Fruit fly (Drosophila melanogaster) whole organism, embryonic: Measurements from ENCODE around the gene dj-1beta.

Experiments
- Bteb2 ChIP-seq: fragments of 200-800 bp; sonication (Bioruptor generic); optimal IDR thresholded peaks from 2 replicates; lab custom pipeline; 2016; ENCODE audit warnings: missing biosample characterization, missing genetic modification characterization
- CG10979 ChIP-seq: fragments of 200-800 bp; sonication (Bioruptor generic); optimal IDR thresholded peaks from 2 replicates; lab custom pipeline; 2018; ENCODE audit warnings: missing biosample characterization, mild to moderate bottlenecking, missing genetic modification characterization, moderate library complexity
- CG11093 ChIP-seq: fragments of 200-800 bp; sonication (Bioruptor generic); IDR thresholded peaks from 3 replicates; pipeline ENCODE4 v1.3.6; 2022; ENCODE audit warnings: missing biosample characterization, missing genetic modification characterization
- CG11456 ChIP-seq: fragments of 200-800 bp; sonication (Bioruptor generic); IDR thresholded peaks from 3 replicates; pipeline ENCODE4 v1.3.6; 2022; ENCODE audit warnings: missing biosample characterization, missing genetic modification characterization
- CG12155 ChIP-seq: fragments of 200-800 bp; sonication (Bioruptor generic); optimal IDR thresholded peaks from 3 replicates; lab custom pipeline; 2016; ENCODE audit warnings: missing biosample characterization, missing genetic modification characterization
- CG13123 ChIP-seq: fragments of 200-800 bp; sonication (Bioruptor generic); optimal IDR thresholded peaks from 2 replicates; lab custom pipeline; 2016; ENCODE audit warnings: missing biosample characterization, missing genetic modification characterization
- CG14710 ChIP-seq: fragments of 200-800 bp; sonication (Bioruptor generic); optimal IDR thresholded peaks from 3 replicates; lab custom pipeline; 2019; ENCODE audit warnings: missing biosample characterization, mild to moderate bottlenecking, missing genetic modification characterization, moderate library complexity
- CG15011 ChIP-seq: fragments of 200-800 bp; sonication (Bioruptor generic); optimal IDR thresholded peaks from 3 replicates; lab custom pipeline; 2018; ENCODE audit warnings: missing biosample characterization, mild to moderate bottlenecking, missing genetic modification characterization
- CG17385 ChIP-seq: fragments of 200-800 bp; sonication (Bioruptor generic); optimal IDR thresholded peaks from 3 replicates; lab custom pipeline; 2018; ENCODE audit warnings: missing biosample characterization, mild to moderate bottlenecking, missing genetic modification characterization
- CG18262 ChIP-seq: fragments of 200-800 bp; optimal IDR thresholded peaks from 3 replicates; lab custom pipeline; 2019; ENCODE audit warnings: missing biosample characterization, mild to moderate bottlenecking, missing genetic modification characterization, moderate library complexity
- CG18619 ChIP-seq: fragments of 200-800 bp; sonication (Bioruptor generic); optimal IDR thresholded peaks from 3 replicates; lab custom pipeline; 2017; ENCODE audit warnings: missing biosample characterization, mild to moderate bottlenecking, missing genetic modification characterization
- CG2202 ChIP-seq: fragments of 200-800 bp; sonication (Bioruptor generic); optimal IDR thresholded peaks from 2 replicates; lab custom pipeline; 2018; ENCODE audit warnings: missing biosample characterization, mild to moderate bottlenecking, missing genetic modification characterization
- CG33557 ChIP-seq: fragments of 200-800 bp; sonication (Bioruptor generic); optimal IDR thresholded peaks from 2 replicates; lab custom pipeline; 2019; ENCODE audit warnings: missing biosample characterization, mild to moderate bottlenecking, missing genetic modification characterization, moderate library complexity
- CG4617 ChIP-seq: fragments of 200-800 bp; sonication (Bioruptor generic); optimal IDR thresholded peaks from 3 replicates; lab custom pipeline; 2016; ENCODE audit warnings: missing biosample characterization, missing genetic modification characterization, borderline replicate concordance
- CG6765 ChIP-seq: fragments of 200-800 bp; sonication (Bioruptor generic); optimal IDR thresholded peaks from 3 replicates; lab custom pipeline; 2017; ENCODE audit warnings: missing biosample characterization, mild to moderate bottlenecking, missing genetic modification characterization
- CG8089 ChIP-seq: fragments of 200-800 bp; sonication (Bioruptor generic); optimal IDR thresholded peaks from 3 replicates; lab custom pipeline; 2016; ENCODE audit warnings: missing biosample characterization, missing genetic modification characterization
- CG8359 ChIP-seq: fragments of 200-800 bp; sonication (Bioruptor generic); optimal IDR thresholded peaks from 2 replicates; lab custom pipeline; 2017; ENCODE audit warnings: missing biosample characterization, mild to moderate bottlenecking, missing genetic modification characterization, borderline replicate concordance
- CG8388 ChIP-seq: fragments of 200-800 bp; sonication (Bioruptor generic); optimal IDR thresholded peaks from 2 replicates; lab custom pipeline; 2019; ENCODE audit warnings: missing biosample characterization, mild to moderate bottlenecking, missing genetic modification characterization, moderate library complexity
- CG9609 ChIP-seq: fragments of 200-800 bp; sonication (Bioruptor generic); optimal IDR thresholded peaks from 3 replicates; lab custom pipeline; 2016; ENCODE audit warnings: missing biosample characterization, missing genetic modification characterization
- CG9817 ChIP-seq: fragments of 200-800 bp; sonication (Bioruptor generic); optimal IDR thresholded peaks from 2 replicates; lab custom pipeline; 2018; ENCODE audit warnings: missing biosample characterization, mild to moderate bottlenecking, missing genetic modification characterization, moderate library complexity
- Dip2 ChIP-seq: fragments of 200-800 bp; sonication (Bioruptor generic); IDR thresholded peaks from 2 replicates; pipeline ENCODE4 v1.3.6; 2022; ENCODE audit warnings: missing biosample characterization, missing genetic modification characterization
- Hey ChIP-seq: fragments of 200-800 bp; sonication (Bioruptor generic); optimal IDR thresholded peaks from 3 replicates; lab custom pipeline; 2018; ENCODE audit warnings: missing biosample characterization, mild to moderate bottlenecking, missing genetic modification characterization
- Jarid2 ChIP-seq: fragments of 200-800 bp; sonication (Bioruptor generic); optimal IDR thresholded peaks from 3 replicates; lab custom pipeline; 2017; ENCODE audit warnings: mild to moderate bottlenecking, missing biosample characterization, missing genetic modification reagents, missing genetic modification characterization
- MESR4 ChIP-seq: fragments of 200-800 bp; sonication (Bioruptor generic); optimal IDR thresholded peaks from 2 replicates; lab custom pipeline; 2018; ENCODE audit warnings: missing biosample characterization, mild to moderate bottlenecking, missing genetic modification characterization, moderate library complexity
- NC2β ChIP-seq: fragments of 200-800 bp; sonication (Bioruptor generic); optimal IDR thresholded peaks from 2 replicates; lab custom pipeline; 2016; ENCODE audit warnings: missing biosample characterization, missing genetic modification characterization
- ase ChIP-seq: fragments of 200-800 bp; sonication (Bioruptor generic); IDR thresholded peaks from 3 replicates; pipeline ENCODE4 v1.3.6; 2022; ENCODE audit warnings: missing biosample characterization, missing genetic modification characterization
- bab2 ChIP-seq: fragments of 200-800 bp; sonication (Bioruptor generic); optimal IDR thresholded peaks from 2 replicates; lab custom pipeline; 2016; ENCODE audit warnings: missing biosample characterization, missing genetic modification characterization
- caup ChIP-seq: fragments of 200-800 bp; sonication (Bioruptor generic); optimal IDR thresholded peaks from 3 replicates; lab custom pipeline; 2017; ENCODE audit warnings: missing biosample characterization, mild to moderate bottlenecking, missing genetic modification characterization, moderate library complexity; ENCODE audit not compliant: severe bottlenecking
- crol ChIP-seq: fragments of 200-800 bp; sonication (Bioruptor generic); IDR thresholded peaks from 2 replicates; pipeline ENCODE4 v1.3.6; 2022; ENCODE audit warnings: missing biosample characterization, missing genetic modification characterization
- ftz-f1 ChIP-seq: fragments of 200-800 bp; sonication (Bioruptor generic); optimal IDR thresholded peaks from 2 replicates; lab custom pipeline; 2016; ENCODE audit warnings: missing biosample characterization, missing genetic modification characterization
- gcm ChIP-seq: fragments of 200-800 bp; sonication (Bioruptor generic); optimal IDR thresholded peaks from 2 replicates; lab custom pipeline; 2019; ENCODE audit warnings: missing biosample characterization, mild to moderate bottlenecking, missing genetic modification characterization, moderate library complexity
- gem ChIP-seq: fragments of 200-800 bp; sonication (Bioruptor generic); optimal IDR thresholded peaks from 2 replicates; lab custom pipeline; 2019; ENCODE audit warnings: missing biosample characterization, mild to moderate bottlenecking, missing genetic modification characterization, moderate library complexity
- knrl ChIP-seq: fragments of 200-800 bp; sonication (Bioruptor generic); IDR thresholded peaks from 3 replicates; pipeline ENCODE4 v1.3.6; 2022; ENCODE audit warnings: missing biosample characterization, missing genetic modification characterization; ENCODE audit not compliant: partially characterized antibody
- luna ChIP-seq: fragments of 200-800 bp; sonication (Bioruptor generic); optimal IDR thresholded peaks from 2 replicates; lab custom pipeline; 2016; ENCODE audit warnings: missing biosample characterization, missing genetic modification characterization
- mld ChIP-seq: fragments of 200-800 bp; sonication (Bioruptor generic); IDR thresholded peaks from 3 replicates; pipeline ENCODE4 v1.3.6; 2022; ENCODE audit warnings: missing biosample characterization, missing genetic modification characterization; ENCODE audit not compliant: partially characterized antibody
- nom ChIP-seq: fragments of 200-800 bp; sonication (Bioruptor generic); optimal IDR thresholded peaks from 2 replicates; lab custom pipeline; 2017; ENCODE audit warnings: missing biosample characterization, missing genetic modification characterization, mild to moderate bottlenecking, moderate library complexity, missing genetic modification reagents
- phol ChIP-seq: fragments of 200-800 bp; sonication (Bioruptor generic); optimal IDR thresholded peaks from 3 replicates; lab custom pipeline; 2018; ENCODE audit warnings: missing biosample characterization, mild to moderate bottlenecking, missing genetic modification characterization, moderate library complexity
- prd ChIP-seq, 3 experiments: fragments of >200 bp in 2 of 3; fragments of 200-800 bp in 1 of 3; sonication (Bioruptor generic) in 1 of 3; optimal IDR thresholded peaks in 2 of 3; IDR thresholded peaks in 1 of 3; 2 replicates in 2 of 3; 3 replicates in 1 of 3; pipeline versions ENCODE4 v1.3.6 to Lab custom; 2017 to 2022; ENCODE audit warnings: missing biosample characterization in 1 of 3, missing genetic modification characterization in 1 of 3
- psq ChIP-seq: fragments of 200-800 bp; sonication (Bioruptor generic); optimal IDR thresholded peaks from 2 replicates; lab custom pipeline; 2017; ENCODE audit warnings: missing biosample characterization, missing genetic modification characterization
- row ChIP-seq: fragments of 200-800 bp; sonication (Bioruptor generic); IDR thresholded peaks from 3 replicates; pipeline ENCODE4 v1.3.6; 2022; ENCODE audit warnings: missing biosample characterization, missing genetic modification characterization
- salm ChIP-seq: fragments of 200-800 bp; sonication (Bioruptor generic); optimal IDR thresholded peaks from 2 replicates; lab custom pipeline; 2018; ENCODE audit warnings: missing biosample characterization, mild to moderate bottlenecking, missing genetic modification characterization
- scrt ChIP-seq: fragments of 200-800 bp; sonication (Bioruptor generic); optimal IDR thresholded peaks from 2 replicates; lab custom pipeline; 2018; ENCODE audit warnings: missing biosample characterization, mild to moderate bottlenecking, missing genetic modification characterization, moderate library complexity
- sd ChIP-seq: fragments of 200-800 bp; sonication (Bioruptor generic); optimal IDR thresholded peaks from 3 replicates; lab custom pipeline; 2018; ENCODE audit warnings: missing biosample characterization, mild to moderate bottlenecking, missing genetic modification characterization, moderate library complexity
- slbo ChIP-seq: fragments of 200-800 bp; sonication (Bioruptor generic); IDR thresholded peaks from 2 replicates; pipeline ENCODE4 v1.3.6; 2022; ENCODE audit warnings: missing biosample characterization, missing genetic modification characterization
- sob ChIP-seq: fragments of 200-800 bp; sonication (Bioruptor generic); IDR thresholded peaks from 2 replicates; pipeline ENCODE4 v1.3.6; 2022; ENCODE audit warnings: missing biosample characterization, missing genetic modification characterization
- tin ChIP-seq: fragments of 200-800 bp; sonication (Bioruptor generic); optimal IDR thresholded peaks from 3 replicates; lab custom pipeline; 2016; ENCODE audit warnings: missing biosample characterization, missing genetic modification characterization
- trh ChIP-seq: fragments of 200-800 bp; sonication (Bioruptor generic); optimal IDR thresholded peaks from 2 replicates; lab custom pipeline; 2016; ENCODE audit warnings: missing biosample characterization, missing genetic modification characterization
- tx ChIP-seq: fragments of 200-800 bp; sonication (Bioruptor generic); optimal IDR thresholded peaks from 2 replicates; lab custom pipeline; 2016; ENCODE audit warnings: missing biosample characterization, missing genetic modification characterization
- zfh2 ChIP-seq: fragments of 200-800 bp; sonication (Bioruptor generic); optimal IDR thresholded peaks from 2 replicates; lab custom pipeline; 2016; ENCODE audit warnings: missing biosample characterization, missing genetic modification characterization

Gene dj-1beta

dm6 chr3R:30803815-30804515 lies 3.0 kb upstream of the dj-1beta start (continued):
- TF ChIP-seq sob, result no peak
- no peak for TF ChIP-seq slbo (GFP tag; lab: Robert Waterston, UW)
- TF ChIP-seq MESR4 (GFP tag; lab: Kevin White, UChicago), result no peak
- peak; percentile 36 for TF ChIP-seq CG17385 (GFP tag; lab: Kevin White, UChicago)
- no peak for TF ChIP-seq Hey (tag; lab: Kevin White, UChicago)
- 0 out of 2 replicates have a peak, but pooled peaks have one; percentile 9 for TF ChIP-seq crol (GFP tag; lab: Robert Waterston, UW)
- no peak for TF ChIP-seq NC2β (GFP tag; lab: Kevin White, UChicago)
- TF ChIP-seq CG15011 (GFP tag; lab: Kevin White, UChicago), result no peak
- TF ChIP-seq sd (tag; lab: Kevin White, UChicago), result peak; percentile 98
- TF ChIP-seq CG13123 (GFP tag; lab: Kevin White, UChicago), result no peak
- peak; percentile 53 for TF ChIP-seq gem
- TF ChIP-seq CG18262 (tag; lab: Kevin White, UChicago), result peak; percentile 56
- TF ChIP-seq CG8089 (GFP tag; lab: Kevin White, UChicago), result no peak
- TF ChIP-seq CG18619 (GFP tag; lab: Kevin White, UChicago), result no peak
- TF ChIP-seq CG2202 (tag; lab: Kevin White, UChicago), result no peak
- no peak for TF ChIP-seq CG11456 (GFP tag; lab: Robert Waterston, UW)
- no peak for TF ChIP-seq luna
- no peak for TF ChIP-seq tx (GFP tag; lab: Kevin White, UChicago)
- TF ChIP-seq knrl, result no peak
- no peak for TF ChIP-seq CG12155
- 0 out of 3 replicates have a peak, but pooled peaks have one; percentile 27 for TF ChIP-seq ase (GFP tag; lab: Robert Waterston, UW)
- TF ChIP-seq scrt, result no peak
- TF ChIP-seq zfh2 (GFP tag; lab: Kevin White, UChicago), result no peak
- no peak for TF ChIP-seq salm (tag; lab: Kevin White, UChicago)
- peak; percentile 28 for TF ChIP-seq CG10979 (tag; lab: Kevin White, UChicago)
- no peak for TF ChIP-seq caup (GFP tag; lab: Kevin White, UChicago)
- TF ChIP-seq row (GFP tag; lab: Robert Waterston, UW), result peak; percentile 33; the same call in 2 of the 3 replicates
- TF ChIP-seq ftz-f1 (GFP tag; lab: Kevin White, UChicago), result no peak
- TF ChIP-seq CG9817 (tag; lab: Kevin White, UChicago), result no peak
- TF ChIP-seq mld, result no peak
- TF ChIP-seq CG11093, result no peak
- TF ChIP-seq Jarid2, result no peak
- peak; percentile 2 for TF ChIP-seq CG8388 (GFP tag; lab: Kevin White, UChicago)
- no peak for TF ChIP-seq trh
- peak; percentile 2 for TF ChIP-seq CG14710 (tag; lab: Kevin White, UChicago)
- TF ChIP-seq phol (tag; lab: Kevin White, UChicago), result peak; percentile 53
- TF ChIP-seq gcm (GFP tag; lab: Kevin White, UChicago), result no peak
- no peak for TF ChIP-seq prd (optimal IDR thresholded peaks at IDR 0.05; lab: Kevin White, UChicago)
- peak; percentile 19; the same call in 1 of the 3 replicates for TF ChIP-seq prd (GFP tag; IDR thresholded peaks at IDR 0.05; lab: Robert Waterston, UW)
- no peak for TF ChIP-seq Dip2 (GFP tag; lab: Robert Waterston, UW)
- TF ChIP-seq CG8359 (GFP tag; lab: Kevin White, UChicago), result peak; percentile 27
- TF ChIP-seq CG9609 (GFP tag; lab: Kevin White, UChicago), result no peak
- TF ChIP-seq tin (GFP tag; lab: Kevin White, UChicago), result peak; percentile 25
- TF ChIP-seq CG4617 (GFP tag; lab: Kevin White, UChicago), result peak; percentile 1
- no peak for TF ChIP-seq psq
- no peak for TF ChIP-seq CG33557 (GFP tag; lab: Kevin White, UChicago)
- TF ChIP-seq bab2, result no peak
- TF ChIP-seq nom (GFP tag; lab: Kevin White, UChicago), result peak; percentile 56
- no peak for TF ChIP-seq Bteb2
- TF ChIP-seq CG6765 (GFP tag; lab: Kevin White, UChicago), result no peak
